Worm (Caenorhabditis elegans) whole organism, L3 larva: ENCODE data around the gene emre-1.
A peak's percentile ranks its signal among the peaks of the same experiment; 100 is the strongest.

ENCODE experiments used
- ceh-9 ChIP-seq: sonication (generic microtip); optimal IDR thresholded peaks from 2 replicates; lab custom pipeline; 2018; ENCODE audit warnings: missing biosample characterization, missing genetic modification characterization
- pha-4 ChIP-seq: fragments of 150-350 bp; optimal IDR thresholded peaks from 2 replicates; lab custom pipeline; 2014; ENCODE audit warnings: missing biosample characterization, missing genetic modification reagents, missing genetic modification characterization
- snpc-4 ChIP-seq: fragments of 150-350 bp; optimal IDR thresholded peaks from 2 replicates; lab custom pipeline; 2014; ENCODE audit warnings: missing biosample characterization, missing genetic modification characterization
- unc-39 ChIP-seq: sonication (generic microtip); optimal IDR thresholded peaks from 4 replicates; lab custom pipeline; 2017; ENCODE audit warnings: missing biosample characterization, missing genetic modification characterization

- TF ChIP-seq ceh-9 (tag; lab: Kevin White, UChicago) (no peak), pha-4 (tag; lab: Kevin White, UChicago) (peak; percentile 45), unc-39 (tag; lab: Kevin White, UChicago) (no peak), snpc-4 (tag; lab: Kevin White, UChicago) (peak; percentile 2)
These were observed 32.8 kb upstream of the emre-1 start for ce11 chrX:14946464-14947354.
